Worm (Caenorhabditis elegans) whole organism, L4 larva: Measurements from ENCODE around the gene rbg-1.

Source experiments
- F10B5.3 ChIP-seq: sonication (generic microtip); optimal IDR thresholded peaks from 2 replicates; lab custom pipeline; 2016; ENCODE audit warnings: mild to moderate bottlenecking, missing genetic modification characterization, missing compliant biosample characterization
- F26F4.8 ChIP-seq: fragments of 200-800 bp; sonication (Bioruptor generic); conservative IDR thresholded peaks from 2 replicates; pipeline ENCODE4 v1.3.6; 2022; ENCODE audit warnings: missing genetic modification characterization, missing compliant biosample characterization
- F37D6.2 ChIP-seq: sonication (generic microtip); optimal IDR thresholded peaks from 2 replicates; lab custom pipeline; 2016; ENCODE audit warnings: mild to moderate bottlenecking, missing genetic modification characterization, missing compliant biosample characterization
- F44E2.7 ChIP-seq: fragments of 200-800 bp; sonication (Bioruptor generic); IDR thresholded peaks from 2 replicates; pipeline ENCODE4 v2.1.2; 2022; ENCODE audit warnings: missing genetic modification characterization, missing compliant biosample characterization
- T20F7.1 ChIP-seq: fragments of 200-800 bp; sonication (Bioruptor generic); optimal IDR thresholded peaks from 2 replicates; lab custom pipeline; 2018; ENCODE audit warnings: mild to moderate bottlenecking, missing genetic modification characterization, missing compliant biosample characterization
- T26A8.4 ChIP-seq: fragments of 200-800 bp; sonication (Bioruptor generic); IDR thresholded peaks from 2 replicates; pipeline ENCODE4 v1.3.6; 2022; ENCODE audit warnings: missing genetic modification characterization, missing compliant biosample characterization
- Y105C5A.15 ChIP-seq: fragments of 200-800 bp; sonication (Bioruptor generic); IDR thresholded peaks from 2 replicates; pipeline ENCODE4 v1.3.6; 2022; ENCODE audit warnings: missing genetic modification characterization, missing compliant biosample characterization
- Y48G9A.11 ChIP-seq: fragments of 200-800 bp; sonication (Bioruptor generic); IDR thresholded peaks from 2 replicates; pipeline ENCODE4 v1.3.6; 2022; ENCODE audit warnings: missing genetic modification reagents, missing genetic modification characterization, missing compliant biosample characterization
- Y5F2A.4 ChIP-seq: fragments of 200-800 bp; sonication (Bioruptor generic); optimal IDR thresholded peaks from 2 replicates; lab custom pipeline; 2018; ENCODE audit warnings: mild to moderate bottlenecking, missing genetic modification characterization, missing compliant biosample characterization
- Y75B8A.6 ChIP-seq: fragments of 200-800 bp; sonication (Bioruptor generic); IDR thresholded peaks from 2 replicates; pipeline ENCODE4 v1.3.6; 2022; ENCODE audit warnings: missing genetic modification reagents, missing genetic modification characterization, missing compliant biosample characterization
- aly-2 ChIP-seq: sonication (generic microtip); optimal IDR thresholded peaks from 2 replicates; lab custom pipeline; 2018; ENCODE audit warnings: missing biosample characterization, missing genetic modification characterization
- attf-4 ChIP-seq: sonication (generic microtip); optimal IDR thresholded peaks from 3 replicates; lab custom pipeline; 2017; ENCODE audit warnings: missing biosample characterization, missing genetic modification characterization
- ceh-20 ChIP-seq: fragments of 200-800 bp; sonication (Bioruptor generic); IDR thresholded peaks from 2 replicates; pipeline ENCODE4 v1.3.6; 2022; ENCODE audit warnings: missing genetic modification reagents, missing genetic modification characterization, missing compliant biosample characterization
- ceh-28 ChIP-seq: fragments of 150-350 bp; optimal IDR thresholded peaks from 2 replicates; lab custom pipeline; 2014; ENCODE audit warnings: missing biosample characterization, missing genetic modification reagents, missing genetic modification characterization
- ceh-44 ChIP-seq: fragments of 200-800 bp; sonication (Bioruptor generic); IDR thresholded peaks from 2 replicates; pipeline ENCODE4 v1.3.6; 2022; ENCODE audit warnings: missing genetic modification reagents, missing genetic modification characterization, missing compliant biosample characterization
- cey-2 ChIP-seq: sonication (generic microtip); optimal IDR thresholded peaks from 3 replicates; lab custom pipeline; 2017; ENCODE audit warnings: missing genetic modification characterization, mild to moderate bottlenecking, missing compliant biosample characterization, antibody characterized with exemption, borderline replicate concordance; ENCODE audit not compliant: insufficient read depth
- ctbp-1 ChIP-seq: fragments of 200-800 bp; sonication (Bioruptor generic); IDR thresholded peaks from 2 replicates; pipeline ENCODE4 v1.3.6; 2022; ENCODE audit warnings: missing genetic modification reagents, missing genetic modification characterization, missing compliant biosample characterization
- daf-12 ChIP-seq: fragments of 150-350 bp; optimal IDR thresholded peaks from 2 replicates; lab custom pipeline; 2014; ENCODE audit warnings: missing biosample characterization, missing genetic modification reagents, missing genetic modification characterization
- daf-19 ChIP-seq: fragments of 200-800 bp; sonication (Bioruptor generic); conservative IDR thresholded peaks from 2 replicates; pipeline ENCODE4 v1.3.6; 2022; ENCODE audit warnings: missing genetic modification characterization, missing compliant biosample characterization
- dmd-6 ChIP-seq: fragments of 200-800 bp; sonication (Bioruptor generic); IDR thresholded peaks from 2 replicates; pipeline ENCODE4 v1.3.6; 2022; ENCODE audit warnings: missing genetic modification reagents, missing genetic modification characterization, missing compliant biosample characterization
- dmd-8 ChIP-seq: fragments of 200-800 bp; sonication (Bioruptor generic); IDR thresholded peaks from 2 replicates; pipeline ENCODE4 v1.3.6; 2022; ENCODE audit warnings: missing genetic modification characterization, missing compliant biosample characterization
- dmd-9 ChIP-seq: fragments of 200-800 bp; sonication (Bioruptor generic); IDR thresholded peaks from 2 replicates; pipeline ENCODE4 v1.3.6; 2022; ENCODE audit warnings: missing genetic modification reagents, missing genetic modification characterization, missing compliant biosample characterization
- dpl-1 ChIP-seq: fragments of 150-350 bp; optimal IDR thresholded peaks from 2 replicates; lab custom pipeline; 2014; ENCODE audit warnings: missing biosample characterization, missing genetic modification reagents, missing genetic modification characterization
- fos-1 ChIP-seq: fragments of 150-350 bp; optimal IDR thresholded peaks from 2 replicates; lab custom pipeline; 2014; ENCODE audit warnings: missing biosample characterization, missing genetic modification characterization
- jun-1 ChIP-seq: fragments of 150-350 bp; optimal IDR thresholded peaks from 2 replicates; lab custom pipeline; 2014; ENCODE audit warnings: missing biosample characterization, missing genetic modification reagents, missing genetic modification characterization
- lim-7 ChIP-seq: fragments of 200-800 bp; sonication (Bioruptor generic); IDR thresholded peaks from 2 replicates; pipeline ENCODE4 v1.3.6; 2022; ENCODE audit warnings: missing genetic modification characterization, missing compliant biosample characterization
- lin-1 ChIP-seq: fragments of 200-800 bp; sonication (Bioruptor generic); IDR thresholded peaks from 2 replicates; pipeline ENCODE4 v1.3.6; 2022; ENCODE audit warnings: missing genetic modification reagents, missing genetic modification characterization, missing compliant biosample characterization
- lin-13 ChIP-seq: fragments of 150-350 bp; optimal IDR thresholded peaks from 2 replicates; lab custom pipeline; 2014; ENCODE audit warnings: missing biosample characterization, missing genetic modification reagents, missing genetic modification characterization
- lin-29 ChIP-seq: fragments of 200-800 bp; sonication (Bioruptor generic); IDR thresholded peaks from 2 replicates; pipeline ENCODE4 v1.3.6; 2022; ENCODE audit warnings: missing genetic modification reagents, missing genetic modification characterization, missing compliant biosample characterization
- lin-39 ChIP-seq: fragments of 150-350 bp; optimal IDR thresholded peaks from 2 replicates; lab custom pipeline; 2014; ENCODE audit warnings: missing biosample characterization, missing genetic modification reagents, missing genetic modification characterization
- mxl-3 ChIP-seq: fragments of 200-800 bp; sonication (Bioruptor generic); optimal IDR thresholded peaks from 2 replicates; lab custom pipeline; 2018; ENCODE audit warnings: mild to moderate bottlenecking, missing genetic modification characterization, missing compliant biosample characterization
- nhr-102 ChIP-seq: sonication (generic microtip); optimal IDR thresholded peaks from 2 replicates; lab custom pipeline; 2016; ENCODE audit warnings: mild to moderate bottlenecking, missing genetic modification characterization, moderate library complexity, missing compliant biosample characterization
- nhr-237 ChIP-seq: sonication (generic microtip); optimal IDR thresholded peaks from 2 replicates; lab custom pipeline; 2017; ENCODE audit warnings: missing biosample characterization, missing genetic modification characterization
- nhr-28 ChIP-seq: fragments of 150-350 bp; optimal IDR thresholded peaks from 2 replicates; lab custom pipeline; 2014; ENCODE audit warnings: missing biosample characterization, missing genetic modification characterization
- nhr-41 ChIP-seq: fragments of 200-800 bp; sonication (Bioruptor generic); IDR thresholded peaks from 2 replicates; pipeline ENCODE4 v1.3.6; 2022; ENCODE audit warnings: missing genetic modification reagents, missing genetic modification characterization, missing compliant biosample characterization
- nhr-48 ChIP-seq: sonication (generic microtip); optimal IDR thresholded peaks from 2 replicates; lab custom pipeline; 2016; ENCODE audit warnings: mild to moderate bottlenecking, missing genetic modification characterization, missing compliant biosample characterization
- nhr-6 ChIP-seq: fragments of 150-350 bp; optimal IDR thresholded peaks from 2 replicates; lab custom pipeline; 2014; ENCODE audit warnings: missing biosample characterization, missing genetic modification characterization
- nhr-76 ChIP-seq: fragments of 150-350 bp; optimal IDR thresholded peaks from 2 replicates; lab custom pipeline; 2014; ENCODE audit warnings: missing biosample characterization, missing genetic modification characterization
- pha-4 ChIP-seq, 2 experiments: fragments of 150-350 bp in 1 of 2; fragments of 200-800 bp in 1 of 2; sonication (Bioruptor generic) in 1 of 2; IDR thresholded peaks in 1 of 2; optimal IDR thresholded peaks in 1 of 2; 2 replicates each; pipeline versions ENCODE4 v1.3.6 to Lab custom; 2014 to 2022; ENCODE audit warnings: missing genetic modification characterization in 2 of 2, missing genetic modification reagents in 2 of 2, missing biosample characterization in 1 of 2, missing compliant biosample characterization in 1 of 2
- php-3 ChIP-seq: fragments of 200-800 bp; sonication (Bioruptor generic); IDR thresholded peaks from 2 replicates; pipeline ENCODE4 v1.3.6; 2022; ENCODE audit warnings: missing genetic modification reagents, missing genetic modification characterization, missing compliant biosample characterization
- pqm-1 ChIP-seq: sonication (generic microtip); optimal IDR thresholded peaks from 2 replicates; lab custom pipeline; 2017; ENCODE audit warnings: missing biosample characterization, missing genetic modification characterization
- saeg-2 ChIP-seq: fragments of 200-800 bp; sonication (Bioruptor generic); IDR thresholded peaks from 2 replicates; pipeline ENCODE4 v1.3.6; 2022; ENCODE audit warnings: missing genetic modification reagents, missing genetic modification characterization, missing compliant biosample characterization
- set-16 ChIP-seq: fragments of 200-800 bp; sonication (Bioruptor generic); IDR thresholded peaks from 2 replicates; pipeline ENCODE4 v1.3.6; 2022; ENCODE audit warnings: missing genetic modification reagents, missing genetic modification characterization, missing compliant biosample characterization
- spr-1 ChIP-seq: sonication (generic microtip); optimal IDR thresholded peaks from 2 replicates; lab custom pipeline; 2016; ENCODE audit warnings: mild to moderate bottlenecking, missing genetic modification characterization, missing compliant biosample characterization
- tra-1 ChIP-seq: fragments of 200-800 bp; sonication (Bioruptor generic); IDR thresholded peaks from 2 replicates; pipeline ENCODE4 v1.3.6; 2022; ENCODE audit warnings: missing genetic modification reagents, missing genetic modification characterization, missing compliant biosample characterization
- unc-39 ChIP-seq: sonication (generic microtip); optimal IDR thresholded peaks from 2 replicates; lab custom pipeline; 2017; ENCODE audit warnings: missing biosample characterization, missing genetic modification characterization
- zfp-2 ChIP-seq: sonication (generic microtip); optimal IDR thresholded peaks from 2 replicates; lab custom pipeline; 2016; ENCODE audit warnings: mild to moderate bottlenecking, missing genetic modification characterization, missing compliant biosample characterization
- zfp-3 ChIP-seq: fragments of 200-800 bp; sonication (Bioruptor generic); conservative IDR thresholded peaks from 2 replicates; pipeline ENCODE4 v1.3.6; 2022; ENCODE audit warnings: missing genetic modification reagents, missing genetic modification characterization, missing compliant biosample characterization

Gene rbg-1

ce11 chrX:14946217-14946463 lies 37.2 kb upstream of the rbg-1 start, which contains the start of gene mrp-5:
Gene mrp-5 (minus strand): TSS chrX:14946317.
- TF ChIP-seq ctbp-1 (GFP tag; lab: Robert Waterston, UW) (no peak), Y105C5A.15 (GFP tag; lab: Robert Waterston, UW) (no peak), lin-39 (no peak)

DNA sequence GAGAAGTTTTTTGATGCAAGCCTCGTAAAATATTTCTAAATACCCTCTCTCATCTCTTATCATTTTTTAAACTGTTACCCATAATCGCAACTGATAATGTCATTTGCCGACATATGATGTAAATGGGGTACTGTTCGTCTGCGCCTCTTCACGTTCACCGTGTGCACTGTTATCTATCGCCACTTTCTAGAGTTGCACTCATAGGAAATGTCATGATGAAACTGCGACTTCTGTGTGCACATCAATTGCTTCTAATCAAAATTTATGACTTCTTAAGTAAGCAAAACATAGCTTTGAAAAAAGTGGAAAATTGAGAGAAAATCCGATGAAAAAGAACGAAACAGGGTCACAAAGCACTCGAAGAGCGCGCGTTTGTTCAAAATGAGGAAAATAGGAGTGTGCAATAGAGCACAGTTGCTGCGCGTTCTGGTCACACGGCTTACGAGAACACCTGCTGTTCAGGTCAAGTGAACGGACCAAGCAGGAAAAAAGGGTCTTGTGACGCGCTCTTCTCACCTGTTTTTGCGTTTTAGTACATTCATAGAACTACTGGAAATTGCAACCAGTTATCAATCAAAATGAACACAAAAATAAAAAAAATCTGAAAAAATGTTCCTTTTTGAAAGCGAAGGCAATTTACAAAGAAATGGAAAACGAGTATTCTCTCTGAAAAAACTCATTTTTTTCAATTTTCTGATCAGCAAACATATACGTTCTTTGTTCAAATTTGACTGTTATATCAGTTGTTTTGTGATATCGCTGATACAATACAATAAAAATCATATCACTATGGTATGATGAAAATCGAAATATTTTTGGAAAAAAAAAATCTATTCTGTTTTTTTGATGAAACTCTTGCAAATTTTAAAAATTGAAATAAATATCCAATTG lies 36.6 kb upstream of the rbg-1 start:
- TF ChIP-seq daf-12 (no peak), lin-29 (GFP tag; lab: Robert Waterston, UW) (no peak), unc-39 (tag; lab: Kevin White, UChicago) (no peak), T20F7.1 (peak; percentile 52), set-16 (GFP tag; lab: Robert Waterston, UW) (no peak), nhr-48 (tag; lab: Kevin White, UChicago) (peak; percentile 82), ceh-20 (GFP tag; lab: Robert Waterston, UW) (no peak), lin-39 (no peak), nhr-28 (tag; lab: Kevin White, UChicago) (peak; percentile 78), lin-1 (GFP tag; lab: Robert Waterston, UW) (peak; percentile 42; the same call in 1 of the 2 replicates), zfp-2 (no peak), F26F4.8 (GFP tag; lab: Robert Waterston, UW) (no peak), F44E2.7 (GFP tag; lab: Robert Waterston, UW) (no peak), T26A8.4 (GFP tag; lab: Robert Waterston, UW) (no peak), nhr-41 (GFP tag; lab: Robert Waterston, UW) (no peak), dmd-8 (GFP tag; lab: Robert Waterston, UW) (no peak), aly-2 (tag; lab: Kevin White, UChicago) (no peak), Y75B8A.6 (no peak), fos-1 (tag; lab: Kevin White, UChicago) (no peak), tra-1 (0 out of 2 replicates have a peak, but pooled peaks have one; percentile 57), nhr-237 (no peak), Y48G9A.11 (no peak), nhr-6 (no peak), spr-1 (tag; lab: Kevin White, UChicago) (no peak), pqm-1 (tag; lab: Kevin White, UChicago) (peak; percentile 88), zfp-3 (GFP tag; lab: Robert Waterston, UW) (no peak), nhr-76 (tag; lab: Kevin White, UChicago) (no peak), F37D6.2 (tag; lab: Kevin White, UChicago) (no peak), php-3 (GFP tag; lab: Robert Waterston, UW) (peak; percentile 81; the same call in 1 of the 2 replicates), lim-7 (GFP tag; lab: Robert Waterston, UW) (no peak), ceh-28 (tag; lab: Kevin White, UChicago) (no peak), ceh-44 (GFP tag; lab: Robert Waterston, UW) (no peak), attf-4 (tag; lab: Kevin White, UChicago) (no peak), daf-19 (GFP tag; lab: Robert Waterston, UW) (no peak), dmd-9 (GFP tag; lab: Robert Waterston, UW) (no peak), mxl-3 (peak; percentile 32), pha-4 (GFP tag; IDR thresholded peaks at IDR 0.05; lab: Robert Waterston, UW) (no peak), pha-4 (tag; optimal IDR thresholded peaks at IDR 0.05; lab: Kevin White, UChicago) (no peak), cey-2 (tag; lab: Kevin White, UChicago) (no peak), lin-13 (no peak), jun-1 (tag; lab: Kevin White, UChicago) (no peak), F10B5.3 (tag; lab: Kevin White, UChicago) (no peak), dmd-6 (GFP tag; lab: Robert Waterston, UW) (peak; percentile 86), nhr-102 (tag; lab: Kevin White, UChicago) (peak; percentile 71), dpl-1 (no peak), Y5F2A.4 (GFP tag; lab: Kevin White, UChicago) (no peak), saeg-2 (GFP tag; lab: Robert Waterston, UW) (no peak)
